Worm (Caenorhabditis elegans): Measurements from ENCODE around the gene ftt-2.

ce11 chrX:11592539-11592938 is 12.7 kb downstream of the ftt-2 start:
- TF ChIP-seq Y55F3AM.14 (GFP tag; optimal IDR thresholded peaks at IDR 0.05), result no peak
- TF ChIP-seq ztf-4 (tag; optimal IDR thresholded peaks at IDR 0.05), result no peak
- TF ChIP-seq unc-39 (tag; optimal IDR thresholded peaks at IDR 0.05), result no peak
- TF ChIP-seq sem-4 (tag; optimal IDR thresholded peaks at IDR 0.05), result no peak
- no peak for TF ChIP-seq lin-11 (tag; optimal IDR thresholded peaks at IDR 0.05)
- no peak for TF ChIP-seq lsy-2 (tag; optimal IDR thresholded peaks at IDR 0.05)
- no peak for TF ChIP-seq ztf-11 (tag; optimal IDR thresholded peaks at IDR 0.05)
- TF ChIP-seq C34F6.9 (tag; optimal IDR thresholded peaks at IDR 0.05), result no peak
- TF ChIP-seq nhr-237 (tag; optimal IDR thresholded peaks at IDR 0.05), result no peak
- no peak for TF ChIP-seq fos-1 (tag; optimal IDR thresholded peaks at IDR 0.05)
- no peak for TF ChIP-seq aly-2 (tag; optimal IDR thresholded peaks at IDR 0.05)
- no peak for TF ChIP-seq ceh-16 (tag; optimal IDR thresholded peaks at IDR 0.05)
- TF ChIP-seq gmeb-1 (tag; optimal IDR thresholded peaks at IDR 0.05), result no peak
